Worm (Caenorhabditis elegans): ENCODE measurements around the gene C33F10.14.

DNA sequence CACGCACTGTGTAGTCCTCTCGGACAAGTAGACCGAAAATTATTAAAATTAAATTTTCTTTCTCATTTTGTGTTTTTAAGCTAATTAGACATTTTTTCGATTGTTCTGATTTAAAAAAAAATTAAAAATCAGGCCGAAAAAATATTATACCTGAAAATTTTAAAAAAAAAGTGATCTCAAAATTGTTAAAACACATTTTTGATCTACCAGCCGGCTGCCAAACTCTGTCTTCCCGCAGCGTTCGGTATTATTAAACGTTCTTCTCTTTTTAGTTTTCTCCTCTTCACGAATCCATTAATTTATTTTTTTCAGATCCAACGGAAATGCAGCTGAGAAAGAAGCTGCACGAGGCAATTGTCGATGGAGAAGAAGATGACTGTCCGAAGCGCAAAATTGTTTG, 44.0 kb upstream of the C33F10.14 start, which contains the start of gene C27D9.1:
- no peak for TF ChIP-seq ceh-34 (tag; optimal IDR thresholded peaks at IDR 0.05)
- TF ChIP-seq nfya-1 (tag; optimal IDR thresholded peaks at IDR 0.05), result no peak
- no peak for TF ChIP-seq elt-4 (tag; optimal IDR thresholded peaks at IDR 0.05)
- no peak for TF ChIP-seq hlh-6 (tag; optimal IDR thresholded peaks at IDR 0.05)

All from whole organism, late embryonic.